Fruit fly (Drosophila melanogaster): ENCODE measurements around the gene Zmynd10.

Gene Zmynd10

dm6 chr3L:13017803-13018324 is 8.4 kb downstream of the Zmynd10 start, which contains the start of the genes mRpL20 and Icmt (continued):
- TF ChIP-seq Meics (GFP tag; optimal IDR thresholded peaks at IDR 0.05) (peak; percentile 85), danr (GFP tag; IDR thresholded peaks at IDR 0.05) (peak; percentile 83), Myb (GFP tag; optimal IDR thresholded peaks at IDR 0.05) (no peak), CG3995 (GFP tag; optimal IDR thresholded peaks at IDR 0.05) (peak; percentile 32), maf-S (GFP tag; optimal IDR thresholded peaks at IDR 0.05) (peak; percentile 37), HLH4C (GFP tag; IDR thresholded peaks at IDR 0.05; ENCODE audit: partially characterized antibody) (peak; percentile 93), CG13287 (GFP tag; IDR thresholded peaks at IDR 0.05; ENCODE audit: partially characterized antibody) (peak; percentile 85), luna (GFP tag; optimal IDR thresholded peaks at IDR 0.05) (no peak), Xbp1 (GFP tag; optimal IDR thresholded peaks at IDR 0.05) (peak; percentile 93), CG15479 (GFP tag; optimal IDR thresholded peaks at IDR 0.05) (no peak), cwo (GFP tag; optimal IDR thresholded peaks at IDR 0.05) (peak; percentile 84), ac (GFP tag; optimal IDR thresholded peaks at IDR 0.05) (peak; percentile 23), CG10431 (GFP tag; optimal IDR thresholded peaks at IDR 0.05) (peak; percentile 78), ara (GFP tag; IDR thresholded peaks at IDR 0.05) (peak; percentile 96), az2 (GFP tag; optimal IDR thresholded peaks at IDR 0.05) (peak; percentile 93), CG9797 (GFP tag; optimal IDR thresholded peaks at IDR 0.05) (no peak), gfzf (GFP tag; optimal IDR thresholded peaks at IDR 0.05) (no peak), CG10543 (GFP tag; optimal IDR thresholded peaks at IDR 0.05) (peak; percentile 62), CG2120 (GFP tag; optimal IDR thresholded peaks at IDR 0.05) (peak; percentile 88), CG6689 (GFP tag; IDR thresholded peaks at IDR 0.05) (peak; percentile 97), CG14710 (tag; optimal IDR thresholded peaks at IDR 0.05) (peak; percentile 80), CG8478 (optimal IDR thresholded peaks at IDR 0.05) (no peak), lola (GFP tag; optimal IDR thresholded peaks at IDR 0.05) (peak in 1 of 3 experiments; percentile 85), bigmax (GFP tag; optimal IDR thresholded peaks at IDR 0.05) (peak; percentile 77), CG16863 (GFP tag; optimal IDR thresholded peaks at IDR 0.05) (peak; percentile 27), stwl (tag; optimal IDR thresholded peaks at IDR 0.05) (peak; percentile 40), Poxn (GFP tag; IDR thresholded peaks at IDR 0.05) (peak; percentile 92), Doc2 (GFP tag; IDR thresholded peaks at IDR 0.05) (peak; percentile 78), peb (GFP tag; IDR thresholded peaks at IDR 0.05) (peak; percentile 93), dpn (GFP tag; optimal IDR thresholded peaks at IDR 0.05) (peak; percentile 51 to 94), CrebB (tag; optimal IDR thresholded peaks at IDR 0.05) (peak; percentile 90), bbx (GFP tag; IDR thresholded peaks at IDR 0.05; ENCODE audit: partially characterized antibody) (peak; percentile 75), lbe (GFP tag; optimal IDR thresholded peaks at IDR 0.05) (peak; percentile 82), Fer2 (tag; optimal IDR thresholded peaks at IDR 0.05) (peak; percentile 60), CG17361 (GFP tag; IDR thresholded peaks at IDR 0.05) (peak; percentile 98), sens-2 (GFP tag; IDR thresholded peaks at IDR 0.05) (peak; percentile 80), CG10267 (tag; optimal IDR thresholded peaks at IDR 0.05) (peak; percentile 77), wek (GFP tag; optimal IDR thresholded peaks at IDR 0.05) (peak; percentile 63), CG2678 (tag; optimal IDR thresholded peaks at IDR 0.05) (peak; percentile 94), Ptx1 (GFP tag; IDR thresholded peaks at IDR 0.05) (peak; percentile 99), lilli (GFP tag; optimal IDR thresholded peaks at IDR 0.05) (peak; percentile 87)
